Worm (Caenorhabditis elegans): ENCODE measurements around the gene col-157.

ce11 chrV:11513432-11513831 is 29.6 kb downstream of the col-157 start, which contains the start of gene C55A6.3:
- TF ChIP-seq unc-39 (tag; optimal IDR thresholded peaks at IDR 0.05), result no peak
- no peak for TF ChIP-seq M03D4.4 (tag; optimal IDR thresholded peaks at IDR 0.05)
- TF ChIP-seq ces-1 (GFP tag; optimal IDR thresholded peaks at IDR 0.05), result no peak
- no peak for TF ChIP-seq nhr-237 (tag; optimal IDR thresholded peaks at IDR 0.05)
- TF ChIP-seq nhr-76 (tag; optimal IDR thresholded peaks at IDR 0.05), result no peak
- TF ChIP-seq lsy-2 (tag; optimal IDR thresholded peaks at IDR 0.05), result no peak
- TF ChIP-seq elt-1 (tag; optimal IDR thresholded peaks at IDR 0.05; ENCODE audit: borderline replicate concordance, insufficient read depth), result no peak
- no peak for TF ChIP-seq elt-3 (tag; optimal IDR thresholded peaks at IDR 0.05)
- TF ChIP-seq nhr-12 (tag; optimal IDR thresholded peaks at IDR 0.05), result no peak
